Worm (Caenorhabditis elegans): ENCODE measurements around the gene pqn-71.

The pqn-71 gene

ce11 chrV:15443708-15444107, 21.8 kb upstream of the pqn-71 start, which contains the start of gene T26H5.10:
T26H5.10 (minus strand) TSS chrV:15443808.
- TF ChIP-seq F55B11.4 (tag; optimal IDR thresholded peaks at IDR 0.05; ENCODE audit: borderline replicate concordance, insufficient read depth) (no peak), Y95B8A.8 (GFP tag; IDR thresholded peaks at IDR 0.05) (no peak), rpc-1 (optimal IDR thresholded peaks at IDR 0.05) (no peak), rpc-1 (tag; optimal IDR thresholded peaks at IDR 0.05) (no peak), ztf-18 (tag; optimal IDR thresholded peaks at IDR 0.05) (no peak), C06A6.2 (GFP tag; conservative IDR thresholded peaks at IDR 0.05) (no peak), dox-1 (GFP tag; IDR thresholded peaks at IDR 0.05) (no peak), nhr-80 (tag; optimal IDR thresholded peaks at IDR 0.05) (no peak), hlh-26 (GFP tag; conservative IDR thresholded peaks at IDR 0.05) (no peak), F57C9.4 (tag; optimal IDR thresholded peaks at IDR 0.05) (no peak), lsy-27 (tag; optimal IDR thresholded peaks at IDR 0.05; ENCODE audit: borderline replicate concordance, insufficient read depth) (no peak), Y79H2A.3 (GFP tag; conservative IDR thresholded peaks at IDR 0.05) (no peak), Y53F4B.3 (GFP tag; IDR thresholded peaks at IDR 0.05) (no peak), ama-1 (optimal IDR thresholded peaks at IDR 0.05) (no peak), ama-1 (GFP tag; optimal IDR thresholded peaks at IDR 0.05) (no peak), F49E8.2 (tag; optimal IDR thresholded peaks at IDR 0.05; ENCODE audit: insufficient read depth) (no peak), cebp-1 (GFP tag; IDR thresholded peaks at IDR 0.05) (no peak), cebp-1 (tag; optimal IDR thresholded peaks at IDR 0.05) (no peak), pbrm-1 (GFP tag; IDR thresholded peaks at IDR 0.05) (no peak), hmg-1.2 (GFP tag; IDR thresholded peaks at IDR 0.05) (no peak), rec-8 (tag; optimal IDR thresholded peaks at IDR 0.05) (no peak), nfya-2 (GFP tag; IDR thresholded peaks at IDR 0.05) (no peak)

- TF ChIP-seq lin-35 (GFP tag; optimal IDR thresholded peaks at IDR 0.05), result no peak
- TF ChIP-seq ama-1 (optimal IDR thresholded peaks at IDR 0.05), result no peak
- TF ChIP-seq ama-1 (GFP tag; optimal IDR thresholded peaks at IDR 0.05), result no peak
- TF ChIP-seq let-607 (tag; optimal IDR thresholded peaks at IDR 0.05), result no peak
- TF ChIP-seq madf-3 (GFP tag; IDR thresholded peaks at IDR 0.05), result no peak
Observed at ce11 chrV:15444188-15444587, 21.3 kb upstream of the pqn-71 start, which contains the start of gene T26H5.11. T26H5.11 (minus strand) TSS chrV:15444288.

ce11 chrV:15444615-15445014, 20.9 kb upstream of the pqn-71 start, which contains the start of gene T26H5.9:
T26H5.9 (plus strand) TSS chrV:15444916.
- TF ChIP-seq C17E4.6 (GFP tag; IDR thresholded peaks at IDR 0.05) (no peak), nhr-80 (tag; optimal IDR thresholded peaks at IDR 0.05) (peak; percentile 2)

- no peak for TF ChIP-seq ztf-18 (tag; optimal IDR thresholded peaks at IDR 0.05)
- no peak for TF ChIP-seq Y56A3A.18 (GFP tag; IDR thresholded peaks at IDR 0.05)
- no peak for TF ChIP-seq Y67H2A.10 (GFP tag; conservative IDR thresholded peaks at IDR 0.05)
- TF ChIP-seq ceh-79 (tag; optimal IDR thresholded peaks at IDR 0.05), result no peak
- no peak for TF ChIP-seq F23B12.7 (tag; optimal IDR thresholded peaks at IDR 0.05; ENCODE audit: insufficient read depth)
- no peak for TF ChIP-seq madf-10 (tag; optimal IDR thresholded peaks at IDR 0.05)
- no peak for TF ChIP-seq sea-2 (GFP tag; IDR thresholded peaks at IDR 0.05)
- no peak for TF ChIP-seq repo-1 (tag; optimal IDR thresholded peaks at IDR 0.05)
- no peak for TF ChIP-seq madf-3 (GFP tag; IDR thresholded peaks at IDR 0.05)
- no peak for TF ChIP-seq hmg-20 (GFP tag; IDR thresholded peaks at IDR 0.05)
- no peak for TF ChIP-seq lin-35 (GFP tag; optimal IDR thresholded peaks at IDR 0.05)
- TF ChIP-seq ceh-27 (GFP tag; optimal IDR thresholded peaks at IDR 0.05), result no peak
- TF ChIP-seq cebp-1 (GFP tag; IDR thresholded peaks at IDR 0.05), result no peak
- no peak for TF ChIP-seq cebp-1 (tag; optimal IDR thresholded peaks at IDR 0.05)
- TF ChIP-seq hlh-26 (GFP tag; conservative IDR thresholded peaks at IDR 0.05), result no peak
- no peak for TF ChIP-seq dox-1 (GFP tag; IDR thresholded peaks at IDR 0.05)
- TF ChIP-seq rcor-1 (GFP tag; IDR thresholded peaks at IDR 0.05), result no peak
Observed at ce11 chrV:15445437-15445836, 20.0 kb upstream of the pqn-71 start, which contains the start of gene srh-239. srh-239 (plus strand) TSS chrV:15445737.

Measured in whole organism, young adult.